Comparison of ENCODE assay signal across 5 fruit fly cellular contexts in the genomic region with DNA sequence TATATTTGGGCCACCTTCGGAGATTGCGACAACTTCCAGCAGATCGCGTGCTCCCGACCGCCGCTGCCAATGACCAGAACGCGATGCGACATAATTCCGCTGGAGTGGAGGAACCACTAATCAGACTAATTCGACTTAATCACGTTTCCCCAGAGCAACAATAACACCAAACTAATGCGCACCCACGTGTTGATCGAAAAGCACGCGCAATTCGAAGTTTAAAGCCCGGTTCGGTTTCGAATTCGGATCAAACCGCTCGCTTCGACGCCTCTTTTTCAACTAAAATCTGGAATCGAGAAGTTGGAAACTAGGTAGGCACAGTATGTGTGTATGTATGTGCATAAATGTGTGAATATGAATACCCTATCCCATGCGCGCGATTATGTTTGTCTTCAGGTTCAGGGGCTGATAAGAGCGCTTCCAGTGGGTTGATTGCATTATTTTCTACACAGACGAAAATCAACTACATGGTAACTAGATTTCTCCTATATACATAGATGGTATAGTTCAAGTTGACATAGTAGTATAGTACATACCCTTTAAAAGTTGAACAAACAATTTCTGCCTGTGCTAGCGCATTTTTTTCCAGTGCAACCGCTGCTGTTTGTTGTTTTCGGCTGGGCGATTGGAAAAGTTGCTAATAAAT.
A peak's percentile ranks its signal among the peaks of the same experiment; 100 is the strongest.
TF ChIP-seq lines count a peak whose summit lies in the region.

A gene (minus strand): TSS at position 285 of the 646 bp plus-strand sequence.

- no peak for TF ChIP-seq CTCF in whole organism, embryonic (GFP tag; optimal IDR thresholded peaks at IDR 0.05; lab: Kevin White, UChicago)

TF ChIP-seq in whole organism, adult, 20 proteins besides CTCF, POLR2A, EP300 and RAD21 (continues in another document):
- TF ChIP-seq CG5204 (GFP tag; optimal IDR thresholded peaks at IDR 0.05; lab: Kevin White, UChicago) (no peak), kay (GFP tag; lab: Kevin White, UChicago; ENCODE audit: borderline replicate concordance) (no peak), Crg-1 (GFP tag; optimal IDR thresholded peaks at IDR 0.05; lab: Kevin White, UChicago) (peak; percentile 58), tj (GFP tag; optimal IDR thresholded peaks at IDR 0.05; lab: Kevin White, UChicago) (peak; percentile 41), CG7101 (tag; optimal IDR thresholded peaks at IDR 0.05; lab: Kevin White, UChicago) (peak; percentile 77), Clk (GFP tag; optimal IDR thresholded peaks at IDR 0.05; lab: Kevin White, UChicago) (no peak), CG1620 (GFP tag; optimal IDR thresholded peaks at IDR 0.05; lab: Kevin White, UChicago) (no peak), CG14711 (tag; optimal IDR thresholded peaks at IDR 0.05; lab: Kevin White, UChicago) (peak; percentile 46), CG11617 (GFP tag; optimal IDR thresholded peaks at IDR 0.05; lab: Kevin White, UChicago) (peak; percentile 45), cic (GFP tag; optimal IDR thresholded peaks at IDR 0.05; lab: Kevin White, UChicago) (peak; percentile 72), Mnt (GFP tag; optimal IDR thresholded peaks at IDR 0.05; lab: Kevin White, UChicago) (peak; percentile 87), ovo (GFP tag; optimal IDR thresholded peaks at IDR 0.05; lab: Kevin White, UChicago) (peak; percentile 5), CG7045 (GFP tag; optimal IDR thresholded peaks at IDR 0.05; lab: Kevin White, UChicago) (peak; percentile 27), CG33017 (tag; optimal IDR thresholded peaks at IDR 0.05; lab: Kevin White, UChicago) (peak; percentile 68), Hr96 (GFP tag; optimal IDR thresholded peaks at IDR 0.05; lab: Kevin White, UChicago) (peak; percentile 50), pad (GFP tag; optimal IDR thresholded peaks at IDR 0.05; lab: Kevin White, UChicago) (no peak)

TF ChIP-seq in whole organism, embryonic, 481 proteins besides CTCF, POLR2A, EP300 and RAD21 (continues in another document):
- no peak for TF ChIP-seq emc (GFP tag; optimal IDR thresholded peaks at IDR 0.05; lab: Kevin White, UChicago)
- TF ChIP-seq Ets97D (GFP tag; optimal IDR thresholded peaks at IDR 0.05; lab: Kevin White, UChicago), result peak; percentile 18
- TF ChIP-seq Awh (GFP tag; IDR thresholded peaks at IDR 0.05; lab: Robert Waterston, UW), result no peak
- peak; percentile 61 for TF ChIP-seq Atf3 (GFP tag; optimal IDR thresholded peaks at IDR 0.05; lab: Kevin White, UChicago)
- TF ChIP-seq Taf1 (GFP tag; IDR thresholded peaks at IDR 0.05; lab: Robert Waterston, UW), result peak; percentile 40; the same call in 1 of the 2 replicates
- TF ChIP-seq CG4707 (GFP tag; optimal IDR thresholded peaks at IDR 0.05; lab: Kevin White, UChicago), result no peak
- peak; percentile 2 for TF ChIP-seq CG15073 (GFP tag; optimal IDR thresholded peaks at IDR 0.05; lab: Kevin White, UChicago)
- TF ChIP-seq ase (GFP tag; IDR thresholded peaks at IDR 0.05; lab: Robert Waterston, UW), result no peak
- TF ChIP-seq unc-4 (GFP tag; IDR thresholded peaks at IDR 0.05; lab: Robert Waterston, UW; ENCODE audit: partially characterized antibody), result no peak
- TF ChIP-seq ems (GFP tag; optimal IDR thresholded peaks at IDR 0.05; lab: Kevin White, UChicago), result peak; percentile 22
- TF ChIP-seq NFAT (GFP tag; IDR thresholded peaks at IDR 0.05; lab: Robert Waterston, UW), result peak; percentile 36
- TF ChIP-seq Hr39 (optimal IDR thresholded peaks at IDR 0.05; lab: Kevin White, UChicago), result no peak
- TF ChIP-seq CG7745 (tag; optimal IDR thresholded peaks at IDR 0.05; lab: Kevin White, UChicago), result no peak
- TF ChIP-seq CG17802 (tag; optimal IDR thresholded peaks at IDR 0.05; lab: Kevin White, UChicago), result no peak
- no peak for TF ChIP-seq CG4424 (GFP tag; optimal IDR thresholded peaks at IDR 0.05; lab: Kevin White, UChicago)
- no peak for TF ChIP-seq kni (GFP tag; optimal IDR thresholded peaks at IDR 0.05; lab: Kevin White, UChicago)
- TF ChIP-seq CG11085 (GFP tag; IDR thresholded peaks at IDR 0.05; lab: Robert Waterston, UW), result no peak

TF ChIP-seq in whole organism, prepupa, 60 proteins besides CTCF, POLR2A, EP300 and RAD21 (continues in another document):
- TF ChIP-seq CG3032 (tag; optimal IDR thresholded peaks at IDR 0.05; lab: Kevin White, UChicago), result no peak
- no peak for TF ChIP-seq CG6808 (GFP tag; optimal IDR thresholded peaks at IDR 0.05; lab: Kevin White, UChicago)
- TF ChIP-seq CG11902 (GFP tag; optimal IDR thresholded peaks at IDR 0.05; lab: Kevin White, UChicago), result peak; percentile 59
- peak; percentile 63 for TF ChIP-seq CG10631 (GFP tag; optimal IDR thresholded peaks at IDR 0.05; lab: Kevin White, UChicago)
- TF ChIP-seq net (GFP tag; optimal IDR thresholded peaks at IDR 0.05; lab: Kevin White, UChicago), result peak; percentile 77
- peak; percentile 92 for TF ChIP-seq esn (GFP tag; optimal IDR thresholded peaks at IDR 0.05; lab: Kevin White, UChicago)
- no peak; the same call in 2 of the 3 replicates for TF ChIP-seq eg (GFP tag; IDR thresholded peaks at IDR 0.05; lab: Robert Waterston, UW)
- TF ChIP-seq fd59A (GFP tag; optimal IDR thresholded peaks at IDR 0.05; lab: Kevin White, UChicago), result peak; percentile 30
- peak; percentile 16 for TF ChIP-seq CG1621 (tag; optimal IDR thresholded peaks at IDR 0.05; lab: Kevin White, UChicago)
- peak; percentile 88 for TF ChIP-seq Sox14 (GFP tag; optimal IDR thresholded peaks at IDR 0.05; lab: Kevin White, UChicago)
- peak; percentile 50 for TF ChIP-seq dsx (GFP tag; optimal IDR thresholded peaks at IDR 0.05; lab: Kevin White, UChicago; ENCODE audit: poor library complexity, severe bottlenecking)
- peak; percentile 73 for TF ChIP-seq Hr4 (GFP tag; optimal IDR thresholded peaks at IDR 0.05; lab: Kevin White, UChicago)
- no peak for TF ChIP-seq CG10669 (GFP tag; optimal IDR thresholded peaks at IDR 0.05; lab: Kevin White, UChicago)
- TF ChIP-seq OdsH (GFP tag; optimal IDR thresholded peaks at IDR 0.05; lab: Kevin White, UChicago), result peak; percentile 76
- no peak for TF ChIP-seq Blimp-1 (GFP tag; optimal IDR thresholded peaks at IDR 0.05; lab: Kevin White, UChicago)
- peak; percentile 87 for TF ChIP-seq Met (GFP tag; optimal IDR thresholded peaks at IDR 0.05; lab: Kevin White, UChicago)
- no peak for TF ChIP-seq CG8319 (GFP tag; optimal IDR thresholded peaks at IDR 0.05; lab: Kevin White, UChicago)

TF ChIP-seq in whole organism, pupa, 21 proteins besides CTCF, POLR2A, EP300 and RAD21 (continues in another document):
- TF ChIP-seq CG34367 (tag; optimal IDR thresholded peaks at IDR 0.05; lab: Kevin White, UChicago), result peak; percentile 52
- TF ChIP-seq CG17806 (tag; optimal IDR thresholded peaks at IDR 0.05; lab: Kevin White, UChicago), result peak; percentile 3
- TF ChIP-seq EcR (GFP tag; optimal IDR thresholded peaks at IDR 0.05; lab: Kevin White, UChicago), result peak; percentile 60
- TF ChIP-seq CG13204 (GFP tag; optimal IDR thresholded peaks at IDR 0.05; lab: Kevin White, UChicago), result no peak
- peak; percentile 61; the same call in 1 of the 3 replicates for TF ChIP-seq CG4496 (GFP tag; IDR thresholded peaks at IDR 0.05; lab: Robert Waterston, UW)
- TF ChIP-seq CG8301 (tag; optimal IDR thresholded peaks at IDR 0.05; lab: Kevin White, UChicago), result no peak
- TF ChIP-seq rn (GFP tag; IDR thresholded peaks at IDR 0.05; lab: Robert Waterston, UW), result no peak
- TF ChIP-seq gl (tag; optimal IDR thresholded peaks at IDR 0.05; lab: Kevin White, UChicago), result no peak
- no peak for TF ChIP-seq CG10348 (GFP tag; IDR thresholded peaks at IDR 0.05; lab: Robert Waterston, UW)
- TF ChIP-seq fd96Ca (GFP tag; IDR thresholded peaks at IDR 0.05; lab: Robert Waterston, UW), result no peak
- peak; percentile 19; the same call in 1 of the 2 replicates for TF ChIP-seq CG32121 (GFP tag; IDR thresholded peaks at IDR 0.05; lab: Robert Waterston, UW)
- TF ChIP-seq CG14655 (GFP tag; optimal IDR thresholded peaks at IDR 0.05; lab: Kevin White, UChicago), result no peak
- peak; percentile 81 for TF ChIP-seq Snoo (tag; optimal IDR thresholded peaks at IDR 0.05; lab: Kevin White, UChicago)
- no peak for TF ChIP-seq D1 (tag; optimal IDR thresholded peaks at IDR 0.05; lab: Kevin White, UChicago)
- peak; percentile 56 for TF ChIP-seq CG12605 (GFP tag; IDR thresholded peaks at IDR 0.05; lab: Robert Waterston, UW)
- peak; percentile 73 for TF ChIP-seq Pif1A (GFP tag; optimal IDR thresholded peaks at IDR 0.05; lab: Kevin White, UChicago)
- peak; percentile 44 for TF ChIP-seq CG15710 (tag; optimal IDR thresholded peaks at IDR 0.05; lab: Kevin White, UChicago)
- no peak for TF ChIP-seq CG8159 (tag; optimal IDR thresholded peaks at IDR 0.05; lab: Kevin White, UChicago)
- peak; percentile 30 for TF ChIP-seq CG9948 (tag; optimal IDR thresholded peaks at IDR 0.05; lab: Kevin White, UChicago)
- TF ChIP-seq Ets98B (GFP tag; IDR thresholded peaks at IDR 0.05; lab: Robert Waterston, UW), result peak; percentile 40

TF ChIP-seq in whole organism, wandering third instar larva, 38 proteins besides CTCF, POLR2A, EP300 and RAD21 (continues in another document):
- TF ChIP-seq dmrt93B (GFP tag; optimal IDR thresholded peaks at IDR 0.05; lab: Kevin White, UChicago) (no peak), rgr (GFP tag; optimal IDR thresholded peaks at IDR 0.05; lab: Kevin White, UChicago) (peak; percentile 91), fru (GFP tag; optimal IDR thresholded peaks at IDR 0.05; lab: Kevin White, UChicago) (peak; percentile 91), Hnf4 (GFP tag; optimal IDR thresholded peaks at IDR 0.05; lab: Kevin White, UChicago) (peak; percentile 84), Sp1 (GFP tag; optimal IDR thresholded peaks at IDR 0.05; lab: Kevin White, UChicago) (peak; percentile 89), dsf (GFP tag; optimal IDR thresholded peaks at IDR 0.05; lab: Kevin White, UChicago; ENCODE audit: borderline replicate concordance) (peak; percentile 56), CG9705 (GFP tag; optimal IDR thresholded peaks at IDR 0.05; lab: Kevin White, UChicago) (no peak), Dfd (GFP tag; optimal IDR thresholded peaks at IDR 0.05; lab: Kevin White, UChicago) (no peak), sage (GFP tag; optimal IDR thresholded peaks at IDR 0.05; lab: Kevin White, UChicago) (peak; percentile 85), Rel (GFP tag; optimal IDR thresholded peaks at IDR 0.05; lab: Kevin White, UChicago) (no peak), Rel (tag; optimal IDR thresholded peaks at IDR 0.05; lab: Kevin White, UChicago) (peak; percentile 39), brk (GFP tag; optimal IDR thresholded peaks at IDR 0.05; lab: Kevin White, UChicago) (peak; percentile 43), Myc (optimal IDR thresholded peaks at IDR 0.05; lab: Kevin White, UChicago) (no peak), N (GFP tag; optimal IDR thresholded peaks at IDR 0.05; lab: Kevin White, UChicago) (no peak), usp (GFP tag; optimal IDR thresholded peaks at IDR 0.05; lab: Kevin White, UChicago) (no peak), woc (GFP tag; optimal IDR thresholded peaks at IDR 0.05; lab: Kevin White, UChicago) (peak; percentile 64), Abd-B (GFP tag; optimal IDR thresholded peaks at IDR 0.05; lab: Kevin White, UChicago) (no peak), pan (optimal IDR thresholded peaks at IDR 0.05; lab: Kevin White, UChicago) (no peak), HLH106 (tag; optimal IDR thresholded peaks at IDR 0.05; lab: Kevin White, UChicago) (peak; percentile 66), br (GFP tag; optimal IDR thresholded peaks at IDR 0.05; lab: Kevin White, UChicago) (peak; percentile 92), Vsx2 (GFP tag; optimal IDR thresholded peaks at IDR 0.05; lab: Kevin White, UChicago; ENCODE audit: partially characterized antibody) (no peak)
